Worm (Caenorhabditis elegans) whole organism, L1 larva: ENCODE measurements around the gene eak-3.

Experiments used
- Y116A8C.19 ChIP-seq: sonication (generic microtip); optimal IDR thresholded peaks from 2 replicates; lab custom pipeline; 2016; ENCODE audit warnings: missing compliant biosample characterization, missing genetic modification characterization, borderline replicate concordance
- aha-1 ChIP-seq: fragments of 150-350 bp; optimal IDR thresholded peaks from 2 replicates; lab custom pipeline; 2014; ENCODE audit warnings: missing biosample characterization, missing genetic modification characterization
- aly-2 ChIP-seq: fragments of 150-350 bp; optimal IDR thresholded peaks from 2 replicates; lab custom pipeline; 2014; ENCODE audit warnings: missing biosample characterization, missing genetic modification characterization
- ama-1 ChIP-seq: fragments of 150-350 bp; optimal IDR thresholded peaks from 2 replicates; lab custom pipeline; 2014
- fkh-8 ChIP-seq: sonication (generic microtip); optimal IDR thresholded peaks from 2 replicates; lab custom pipeline; 2016; ENCODE audit warnings: mild to moderate bottlenecking, missing genetic modification characterization, missing compliant biosample characterization
- hpl-2 ChIP-seq: fragments of 150-350 bp; optimal IDR thresholded peaks from 2 replicates; lab custom pipeline; 2014; ENCODE audit warnings: missing biosample characterization, missing genetic modification reagents, missing genetic modification characterization
- lin-14 ChIP-seq: fragments of 200-800 bp; sonication (Bioruptor generic); optimal IDR thresholded peaks from 2 replicates; lab custom pipeline; 2018; ENCODE audit warnings: mild to moderate bottlenecking, missing genetic modification characterization, moderate library complexity, missing compliant biosample characterization
- mdl-1 ChIP-seq, 2 experiments: fragments of 150-350 bp; optimal IDR thresholded peaks; 2 replicates each; lab custom pipeline; 2014 to 2017; ENCODE audit warnings: missing biosample characterization in 2 of 2, missing genetic modification characterization in 2 of 2, inconsistent platforms in 1 of 2
- mep-1 ChIP-seq: fragments of 150-350 bp; optimal IDR thresholded peaks from 2 replicates; lab custom pipeline; 2014; ENCODE audit warnings: missing biosample characterization, missing genetic modification characterization
- nhr-19 ChIP-seq: fragments of 200-800 bp; sonication (Bioruptor generic); conservative IDR thresholded peaks from 2 replicates; pipeline ENCODE4 v1.3.6; 2022; ENCODE audit warnings: missing genetic modification characterization, missing compliant biosample characterization
- tbx-2 ChIP-seq: sonication (generic microtip); optimal IDR thresholded peaks from 2 replicates; lab custom pipeline; 2016; ENCODE audit warnings: missing genetic modification characterization, missing compliant biosample characterization

DNA sequence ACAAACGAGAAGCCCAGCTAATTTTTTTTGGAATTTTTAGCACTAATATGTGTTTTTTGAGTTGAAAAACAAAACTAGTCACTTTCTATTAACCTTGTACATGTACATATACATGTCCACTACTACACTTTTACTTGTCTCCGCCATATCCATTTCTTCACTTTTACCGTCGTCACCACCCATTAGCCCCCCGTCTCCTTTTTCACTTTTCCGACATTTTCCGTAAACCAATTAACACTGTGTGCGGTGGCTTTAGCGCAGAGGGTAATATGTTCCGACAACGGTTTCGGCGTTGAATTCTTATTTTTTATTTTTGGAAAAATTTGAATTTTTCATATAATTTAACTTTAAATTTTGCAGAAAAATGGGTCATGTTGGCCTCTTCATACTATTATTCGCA, 24.7 kb downstream of the eak-3 start, which contains the start of gene cdh-12:
- TF ChIP-seq Y116A8C.19 (tag; lab: Kevin White, UChicago) (no peak), mdl-1 (tag; optimal IDR thresholded peaks at IDR 0.05; lab: Kevin White, UChicago) (no peak), aly-2 (tag; lab: Kevin White, UChicago) (no peak), fkh-8 (tag; lab: Kevin White, UChicago) (no peak), tbx-2 (no peak), mep-1 (tag; lab: Kevin White, UChicago) (no peak), ama-1 (lab: Kevin White, UChicago) (no peak), nhr-19 (no peak), hpl-2 (no peak), lin-14 (GFP tag; lab: Kevin White, UChicago) (no peak), aha-1 (no peak)
